Worm (Caenorhabditis elegans): ENCODE results near the gene C24A3.9.

The C24A3.9 gene

ce11 chrX:8991856-8992456 lies 18.4 kb downstream of the C24A3.9 start, which contains the start of gene C24A3.4:
TSS of gene C24A3.4 (plus strand) at chrX:8992406.
- no peak for TF ChIP-seq ceh-13 (GFP tag; optimal IDR thresholded peaks at IDR 0.05)
- no peak for TF ChIP-seq tra-4 (tag; optimal IDR thresholded peaks at IDR 0.05)
- no peak for TF ChIP-seq sea-1 (GFP tag; conservative IDR thresholded peaks at IDR 0.05)

DNA sequence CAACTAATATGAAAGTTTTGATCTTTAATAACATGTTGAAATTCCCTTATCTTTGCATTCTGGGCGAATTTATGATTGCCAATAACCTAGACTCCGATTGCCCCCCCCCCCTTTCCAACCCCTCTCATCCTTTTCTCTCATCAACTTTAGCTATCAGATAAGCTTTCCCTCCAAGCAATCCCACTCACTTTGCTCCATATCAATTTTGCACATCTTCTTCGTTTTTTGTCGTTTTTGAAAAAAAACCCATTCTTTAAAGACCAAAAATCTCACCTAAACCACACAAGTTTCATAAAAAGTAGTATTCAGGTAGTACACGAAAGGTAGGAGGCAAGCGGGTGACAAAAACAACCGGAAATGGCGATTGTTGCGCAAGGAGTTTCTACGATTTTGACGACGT lies 22.5 kb downstream of the C24A3.9 start, which contains the start of gene twk-18:
Gene twk-18, plus strand, starts transcription at position 301 of the 400 bp plus-strand sequence.
- no peak for TF ChIP-seq tbx-37 (GFP tag; conservative IDR thresholded peaks at IDR 0.05)
- TF ChIP-seq pes-1 (GFP tag; IDR thresholded peaks at IDR 0.05), result no peak
- no peak for TF ChIP-seq tbx-11 (GFP tag; IDR thresholded peaks at IDR 0.05)
- no peak for TF ChIP-seq ama-1 (optimal IDR thresholded peaks at IDR 0.05)
- no peak for TF ChIP-seq ceh-36 (tag; optimal IDR thresholded peaks at IDR 0.05)
- no peak for TF ChIP-seq aly-1 (tag; optimal IDR thresholded peaks at IDR 0.05)
- no peak for TF ChIP-seq hnd-1 (tag; optimal IDR thresholded peaks at IDR 0.05)
- TF ChIP-seq scrt-1 (GFP tag; IDR thresholded peaks at IDR 0.05), result no peak
- no peak for TF ChIP-seq B0310.2 (tag; optimal IDR thresholded peaks at IDR 0.05)
- no peak for TF ChIP-seq flt-1 (GFP tag; IDR thresholded peaks at IDR 0.05)
- TF ChIP-seq hmg-4 (GFP tag; optimal IDR thresholded peaks at IDR 0.05), result no peak
- no peak for TF ChIP-seq sea-1 (GFP tag; conservative IDR thresholded peaks at IDR 0.05)
- no peak for TF ChIP-seq tra-4 (tag; optimal IDR thresholded peaks at IDR 0.05)
- no peak for TF ChIP-seq hmbx-1 (tag; optimal IDR thresholded peaks at IDR 0.05)
- no peak for TF ChIP-seq F13C5.2 (tag; optimal IDR thresholded peaks at IDR 0.05)
- no peak for TF ChIP-seq ets-7 (tag; optimal IDR thresholded peaks at IDR 0.05)
- no peak for TF ChIP-seq ceh-13 (GFP tag; optimal IDR thresholded peaks at IDR 0.05)

- no peak for TF ChIP-seq aly-1 (tag; optimal IDR thresholded peaks at IDR 0.05)
- no peak for TF ChIP-seq tra-4 (tag; optimal IDR thresholded peaks at IDR 0.05)
- TF ChIP-seq hmg-4 (GFP tag; optimal IDR thresholded peaks at IDR 0.05), result no peak
- TF ChIP-seq ets-7 (tag; optimal IDR thresholded peaks at IDR 0.05), result no peak
- TF ChIP-seq tbx-37 (GFP tag; conservative IDR thresholded peaks at IDR 0.05), result no peak
- no peak for TF ChIP-seq F13C5.2 (tag; optimal IDR thresholded peaks at IDR 0.05)
- no peak for TF ChIP-seq hmbx-1 (tag; optimal IDR thresholded peaks at IDR 0.05)
- TF ChIP-seq scrt-1 (GFP tag; IDR thresholded peaks at IDR 0.05), result no peak
- no peak for TF ChIP-seq B0310.2 (tag; optimal IDR thresholded peaks at IDR 0.05)
- TF ChIP-seq ama-1 (optimal IDR thresholded peaks at IDR 0.05), result no peak
- TF ChIP-seq pes-1 (GFP tag; IDR thresholded peaks at IDR 0.05), result no peak
- no peak for TF ChIP-seq tbx-11 (GFP tag; IDR thresholded peaks at IDR 0.05)
- no peak for TF ChIP-seq flt-1 (GFP tag; IDR thresholded peaks at IDR 0.05)
- no peak for TF ChIP-seq hnd-1 (tag; optimal IDR thresholded peaks at IDR 0.05)
- TF ChIP-seq ceh-13 (GFP tag; optimal IDR thresholded peaks at IDR 0.05), result no peak
- TF ChIP-seq ceh-36 (tag; optimal IDR thresholded peaks at IDR 0.05), result no peak
These were observed 23.9 kb downstream of the C24A3.9 start for ce11 chrX:8986452-8986851.

DNA sequence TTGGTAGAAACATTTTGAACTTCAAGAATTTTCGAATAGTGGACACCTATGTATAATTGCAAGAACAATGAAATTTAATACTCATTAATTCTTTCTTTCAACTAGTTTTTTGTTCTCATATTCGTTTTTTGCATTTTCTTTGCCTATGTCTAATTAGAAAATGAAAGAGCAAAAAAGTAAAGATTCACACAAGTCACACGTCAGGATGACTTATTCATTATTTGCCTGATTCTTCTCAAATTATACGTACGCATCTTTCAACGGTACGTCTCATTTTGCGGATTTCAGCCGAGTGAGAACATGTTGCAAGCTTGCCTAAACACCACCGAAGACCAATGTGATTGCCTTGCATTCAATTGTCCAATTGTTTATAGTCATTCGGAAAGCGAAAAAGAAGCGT lies 29.6 kb downstream of the C24A3.9 start, which contains the start of gene nmur-1:
Gene nmur-1, plus strand, starts transcription at position 301 of the 400 bp plus-strand sequence.
- TF ChIP-seq F13C5.2 (tag; optimal IDR thresholded peaks at IDR 0.05) (no peak), hnd-1 (tag; optimal IDR thresholded peaks at IDR 0.05) (no peak)

ce11 chrX:8971461-8971860 lies 38.9 kb downstream of the C24A3.9 start:
- TF ChIP-seq ceh-36 (tag; optimal IDR thresholded peaks at IDR 0.05) (peak; percentile 56), hnd-1 (tag; optimal IDR thresholded peaks at IDR 0.05) (peak; percentile 33), tbx-11 (GFP tag; IDR thresholded peaks at IDR 0.05) (peak; percentile 66; the same call in 1 of the 2 replicates), flt-1 (GFP tag; IDR thresholded peaks at IDR 0.05) (no peak), ceh-13 (GFP tag; optimal IDR thresholded peaks at IDR 0.05) (peak; percentile 54), B0310.2 (tag; optimal IDR thresholded peaks at IDR 0.05) (no peak), F13C5.2 (tag; optimal IDR thresholded peaks at IDR 0.05) (peak; percentile 6), ets-7 (tag; optimal IDR thresholded peaks at IDR 0.05) (peak; percentile 9), pes-1 (GFP tag; IDR thresholded peaks at IDR 0.05) (peak; percentile 82)

- peak; percentile 9 for TF ChIP-seq hnd-1 (tag; optimal IDR thresholded peaks at IDR 0.05)
- 0 out of 2 replicates have a peak, but pooled peaks have one; percentile 20 for TF ChIP-seq tbx-37 (GFP tag; conservative IDR thresholded peaks at IDR 0.05)
- TF ChIP-seq F13C5.2 (tag; optimal IDR thresholded peaks at IDR 0.05), result no peak
These were observed 40.9 kb downstream of the C24A3.9 start for ce11 chrX:8969111-8970048.

ce11 chrX:8963469-8963868 lies 46.8 kb downstream of the C24A3.9 start:
- TF ChIP-seq ets-7 (tag; optimal IDR thresholded peaks at IDR 0.05) (no peak), tra-4 (tag; optimal IDR thresholded peaks at IDR 0.05) (no peak), B0310.2 (tag; optimal IDR thresholded peaks at IDR 0.05) (no peak), tbx-37 (GFP tag; conservative IDR thresholded peaks at IDR 0.05) (no peak), tbx-11 (GFP tag; IDR thresholded peaks at IDR 0.05) (no peak), hnd-1 (tag; optimal IDR thresholded peaks at IDR 0.05) (no peak), hmg-4 (GFP tag; optimal IDR thresholded peaks at IDR 0.05) (no peak), flt-1 (GFP tag; IDR thresholded peaks at IDR 0.05) (no peak), ceh-13 (GFP tag; optimal IDR thresholded peaks at IDR 0.05) (no peak), ceh-36 (tag; optimal IDR thresholded peaks at IDR 0.05) (no peak), F13C5.2 (tag; optimal IDR thresholded peaks at IDR 0.05) (no peak), pes-1 (GFP tag; IDR thresholded peaks at IDR 0.05) (no peak), ama-1 (optimal IDR thresholded peaks at IDR 0.05) (no peak), scrt-1 (GFP tag; IDR thresholded peaks at IDR 0.05) (no peak)

Measured in whole organism, early embryonic.